Fruit fly (Drosophila melanogaster) whole organism, wandering third instar larva: Measurements from ENCODE around the gene CG3108.

Experiments used
- CG32264 ChIP-seq: fragments of 200-800 bp; sonication (Bioruptor generic); optimal IDR thresholded peaks from 2 replicates; lab custom pipeline; 2016; ENCODE audit warnings: missing biosample characterization, missing genetic modification characterization
- CG9705 ChIP-seq: fragments of 200-800 bp; sonication (Bioruptor generic); optimal IDR thresholded peaks from 2 replicates; lab custom pipeline; 2018; ENCODE audit warnings: missing biosample characterization, mild to moderate bottlenecking, missing genetic modification characterization
- CrebA ChIP-seq: fragments of 200-800 bp; sonication (Bioruptor generic); optimal IDR thresholded peaks from 2 replicates; lab custom pipeline; 2016; ENCODE audit warnings: missing biosample characterization, mild to moderate bottlenecking, missing genetic modification characterization, borderline replicate concordance
- Dfd ChIP-seq: fragments of >200 bp; optimal IDR thresholded peaks from 2 replicates; lab custom pipeline; 2017; ENCODE audit warnings: missing biosample characterization, missing genetic modification characterization
- Dif ChIP-seq: fragments of 200-275, 200-300 bp; sonication (Bioruptor generic); optimal IDR thresholded peaks from 2 replicates; lab custom pipeline; 2018; ENCODE audit warnings: missing biosample characterization, missing genetic modification characterization; ENCODE audit not compliant: partially characterized antibody
- GATAd ChIP-seq: sonication (Bioruptor generic); optimal IDR thresholded peaks from 2 replicates; lab custom pipeline; 2016; ENCODE audit warnings: missing biosample characterization, missing genetic modification characterization
- HLH106 ChIP-seq: fragments of 200-800 bp; optimal IDR thresholded peaks from 3 replicates; lab custom pipeline; 2019; ENCODE audit warnings: missing biosample characterization, mild to moderate bottlenecking, missing genetic modification characterization, moderate library complexity
- Hnf4 ChIP-seq: fragments of 200-800 bp; sonication (Bioruptor generic); optimal IDR thresholded peaks from 2 replicates; lab custom pipeline; 2016; ENCODE audit warnings: missing biosample characterization, mild to moderate bottlenecking, missing genetic modification characterization
- Hr78 ChIP-seq: fragments of >200 bp; optimal IDR thresholded peaks from 2 replicates; lab custom pipeline; 2017; ENCODE audit warnings: missing biosample characterization, missing genetic modification characterization
- Hr83 ChIP-seq: fragments of 200-300 bp; sonication (Bioruptor generic); optimal IDR thresholded peaks from 2 replicates; lab custom pipeline; 2016; ENCODE audit warnings: missing biosample characterization, mild to moderate bottlenecking, missing genetic modification characterization, moderate library complexity; ENCODE audit not compliant: poor library complexity, severe bottlenecking
- Jra ChIP-seq: sonication (Bioruptor generic); optimal IDR thresholded peaks from 2 replicates; lab custom pipeline; 2016; ENCODE audit warnings: missing biosample characterization, missing genetic modification characterization
- Mio ChIP-seq: sonication (Bioruptor generic); optimal IDR thresholded peaks from 2 replicates; lab custom pipeline; 2016; ENCODE audit warnings: missing biosample characterization, missing genetic modification characterization
- N ChIP-seq: fragments of >200 bp; optimal IDR thresholded peaks from 2 replicates; lab custom pipeline; 2018; ENCODE audit warnings: missing biosample characterization, missing external identifiers, missing genetic modification characterization
- OdsH ChIP-seq: fragments of 200-800 bp; sonication (Bioruptor generic); optimal IDR thresholded peaks from 2 replicates; lab custom pipeline; 2016; ENCODE audit warnings: missing biosample characterization, mild to moderate bottlenecking, missing genetic modification characterization
- Rel ChIP-seq, 2 experiments: fragments of 200-800 bp; sonication (Bioruptor generic) in 1 of 2; optimal IDR thresholded peaks; 2 replicates in 1 of 2; 3 replicates in 1 of 2; lab custom pipeline; 2016 to 2019; ENCODE audit warnings: mild to moderate bottlenecking in 2 of 2, missing biosample characterization in 2 of 2, missing genetic modification characterization in 2 of 2, moderate library complexity in 1 of 2
- Sp1 ChIP-seq: fragments of 200-800 bp; sonication (Bioruptor generic); optimal IDR thresholded peaks from 3 replicates; lab custom pipeline; 2019; ENCODE audit warnings: missing biosample characterization, mild to moderate bottlenecking, missing genetic modification characterization, moderate library complexity
- Vsx2 ChIP-seq: fragments of 200-300, 225-300 bp; sonication (Bioruptor generic); optimal IDR thresholded peaks from 2 replicates; lab custom pipeline; 2018; ENCODE audit warnings: missing biosample characterization, missing genetic modification characterization; ENCODE audit not compliant: partially characterized antibody
- br ChIP-seq: fragments of 200-800 bp; sonication (Bioruptor generic); optimal IDR thresholded peaks from 2 replicates; lab custom pipeline; 2016; ENCODE audit warnings: missing biosample characterization, missing genetic modification characterization
- brk ChIP-seq: fragments of 200-800 bp; sonication (Bioruptor generic); optimal IDR thresholded peaks from 2 replicates; lab custom pipeline; 2016; ENCODE audit warnings: missing biosample characterization, mild to moderate bottlenecking, missing genetic modification characterization
- dl ChIP-seq, 2 experiments: fragments of 175-275, 200-275 bp in 1 of 2; fragments of 200-275 bp in 1 of 2; sonication (Bioruptor generic); optimal IDR thresholded peaks; lab custom pipeline; 2018; ENCODE audit warnings: mild to moderate bottlenecking in 2 of 2, missing biosample characterization in 2 of 2, missing genetic modification characterization in 2 of 2, moderate library complexity in 2 of 2; ENCODE audit not compliant: partially characterized antibody in 2 of 2, insufficient read depth in 1 of 2
- dmrt93B ChIP-seq: fragments of 200-800 bp; sonication (Bioruptor generic); optimal IDR thresholded peaks from 2 replicates; lab custom pipeline; 2018; ENCODE audit warnings: missing biosample characterization, mild to moderate bottlenecking, missing genetic modification characterization
- dsf ChIP-seq: sonication (Bioruptor generic); optimal IDR thresholded peaks from 2 replicates; lab custom pipeline; 2016; ENCODE audit warnings: missing biosample characterization, missing genetic modification characterization, borderline replicate concordance
- ey ChIP-seq: fragments of 200-800 bp; sonication (Bioruptor generic); optimal IDR thresholded peaks from 2 replicates; lab custom pipeline; 2016; ENCODE audit warnings: missing biosample characterization, missing genetic modification characterization
- foxo ChIP-seq, 2 experiments: fragments of 200-800 bp; sonication (Bioruptor generic); optimal IDR thresholded peaks; 2 replicates in 1 of 2; 3 replicates in 1 of 2; lab custom pipeline; 2016 to 2017; ENCODE audit warnings: missing biosample characterization in 2 of 2, missing genetic modification characterization in 2 of 2
- fru ChIP-seq: fragments of 200-800 bp; sonication (Bioruptor generic); optimal IDR thresholded peaks from 3 replicates; lab custom pipeline; 2016; ENCODE audit warnings: missing biosample characterization, mild to moderate bottlenecking, missing genetic modification characterization
- h ChIP-seq: fragments of 200-800 bp; sonication (Bioruptor generic); optimal IDR thresholded peaks from 3 replicates; lab custom pipeline; 2016; ENCODE audit warnings: missing biosample characterization, mild to moderate bottlenecking, missing genetic modification characterization
- jim ChIP-seq: fragments of 175-275, 200-325 bp; sonication (Bioruptor generic); optimal IDR thresholded peaks from 2 replicates; lab custom pipeline; 2016; ENCODE audit warnings: missing biosample characterization, mild to moderate bottlenecking, missing genetic modification characterization
- lola ChIP-seq: fragments of >200 bp; optimal IDR thresholded peaks from 2 replicates; lab custom pipeline; 2017; ENCODE audit warnings: missing biosample characterization, missing genetic modification characterization
- pan ChIP-seq: fragments of >200 bp; optimal IDR thresholded peaks from 2 replicates; lab custom pipeline; 2017
- psq ChIP-seq: fragments of 200-800 bp; sonication (Bioruptor generic); optimal IDR thresholded peaks from 3 replicates; lab custom pipeline; 2017; ENCODE audit warnings: missing biosample characterization, mild to moderate bottlenecking, missing genetic modification characterization, moderate library complexity
- rgr ChIP-seq: fragments of 200-800 bp; sonication (Bioruptor generic); optimal IDR thresholded peaks from 3 replicates; lab custom pipeline; 2016; ENCODE audit warnings: missing biosample characterization, mild to moderate bottlenecking, missing genetic modification characterization
- sage ChIP-seq: fragments of 200-800 bp; sonication (Bioruptor generic); optimal IDR thresholded peaks from 2 replicates; lab custom pipeline; 2016; ENCODE audit warnings: missing biosample characterization, mild to moderate bottlenecking, missing genetic modification characterization
- sv ChIP-seq: fragments of 200-800 bp; sonication (Bioruptor generic); optimal IDR thresholded peaks from 3 replicates; lab custom pipeline; 2016; ENCODE audit warnings: missing biosample characterization, missing genetic modification characterization
- tai ChIP-seq: sonication (Bioruptor generic); optimal IDR thresholded peaks from 2 replicates; lab custom pipeline; 2016; ENCODE audit warnings: missing biosample characterization, missing genetic modification characterization
- usp ChIP-seq: fragments of >200 bp; optimal IDR thresholded peaks from 2 replicates; lab custom pipeline; 2017; ENCODE audit warnings: missing biosample characterization, missing genetic modification characterization
- woc ChIP-seq: sonication (Bioruptor generic); optimal IDR thresholded peaks from 2 replicates; lab custom pipeline; 2016; ENCODE audit warnings: missing biosample characterization, mild to moderate bottlenecking, missing genetic modification characterization

CG3108 gene

dm6 chrX:5744992-5745732, 36.3 kb downstream of the CG3108 start:
- TF ChIP-seq fru (GFP tag; lab: Kevin White, UChicago) (peak; percentile 8), foxo (GFP tag; optimal IDR thresholded peaks at IDR 0.05; lab: Kevin White, UChicago) (peak in 1 of 2 experiments; percentile 39), h (GFP tag; lab: Kevin White, UChicago) (peak; percentile 23), rgr (GFP tag; lab: Kevin White, UChicago) (peak; percentile 13), br (GFP tag; lab: Kevin White, UChicago) (peak; percentile 44), Hr83 (GFP tag; lab: Kevin White, UChicago) (peak; percentile 29), ey (GFP tag; lab: Kevin White, UChicago) (peak; percentile 13), woc (GFP tag; lab: Kevin White, UChicago) (peak; percentile 74), sage (GFP tag; lab: Kevin White, UChicago) (no peak), Vsx2 (GFP tag; lab: Kevin White, UChicago) (no peak), Hnf4 (GFP tag; lab: Kevin White, UChicago) (no peak)

dm6 chrX:5744277-5744846, 37.1 kb downstream of the CG3108 start:
- TF ChIP-seq usp = no peak
- TF ChIP-seq psq = peak; percentile 28

- no peak for TF ChIP-seq lola
- TF ChIP-seq Dfd (GFP tag; lab: Kevin White, UChicago) = peak; percentile 88
- TF ChIP-seq ey (GFP tag; lab: Kevin White, UChicago) = no peak
- no peak for TF ChIP-seq Dif
- no peak for TF ChIP-seq brk
Observed at dm6 chrX:5741625-5742024, 39.8 kb downstream of the CG3108 start.

dm6 chrX:5737676-5738220, 43.7 kb downstream of the CG3108 start, which contains the start of gene Snx27:
Snx27 (minus strand) TSS chrX:5738031.
- TF ChIP-seq tai (GFP tag; lab: Kevin White, UChicago) (no peak), HLH106 (tag; lab: Kevin White, UChicago) (no peak), CrebA (GFP tag; lab: Kevin White, UChicago) (no peak), Hnf4 (GFP tag; lab: Kevin White, UChicago) (peak; percentile 81), lola (no peak), N (GFP tag; lab: Kevin White, UChicago) (no peak), Vsx2 (GFP tag; lab: Kevin White, UChicago) (no peak), GATAd (GFP tag; lab: Kevin White, UChicago) (no peak), Dif (no peak), dl (GFP tag; optimal IDR thresholded peaks at IDR 0.05; lab: Kevin White, UChicago; ENCODE audit: insufficient read depth in 1 of 2, partially characterized antibody in 2 of 2) (peak in 1 of 2 experiments; percentile 17), pan (no peak), woc (GFP tag; lab: Kevin White, UChicago) (peak; percentile 35), OdsH (GFP tag; lab: Kevin White, UChicago) (no peak), ey (GFP tag; lab: Kevin White, UChicago) (peak; percentile 32), h (GFP tag; lab: Kevin White, UChicago) (peak; percentile 52), dmrt93B (GFP tag; lab: Kevin White, UChicago) (no peak), Hr78 (no peak), fru (GFP tag; lab: Kevin White, UChicago) (peak; percentile 85), Jra (GFP tag; lab: Kevin White, UChicago) (peak; percentile 62), brk (peak; percentile 78), Mio (GFP tag; lab: Kevin White, UChicago) (peak; percentile 38), Hr83 (GFP tag; lab: Kevin White, UChicago) (peak; percentile 89), sv (GFP tag; lab: Kevin White, UChicago) (peak; percentile 10), jim (GFP tag; lab: Kevin White, UChicago) (no peak), br (GFP tag; lab: Kevin White, UChicago) (peak; percentile 43), CG9705 (GFP tag; lab: Kevin White, UChicago) (no peak), usp (no peak), CG32264 (GFP tag; lab: Kevin White, UChicago) (no peak), rgr (GFP tag; lab: Kevin White, UChicago) (peak; percentile 28), Sp1 (peak; percentile 29), foxo (GFP tag; optimal IDR thresholded peaks at IDR 0.05; lab: Kevin White, UChicago) (peak in 1 of 2 experiments; percentile 35), Rel (GFP tag; optimal IDR thresholded peaks at IDR 0.05; lab: Kevin White, UChicago) (no peak), Rel (tag; optimal IDR thresholded peaks at IDR 0.05; lab: Kevin White, UChicago) (peak; percentile 21), psq (no peak), Dfd (GFP tag; lab: Kevin White, UChicago) (no peak), dsf (GFP tag; lab: Kevin White, UChicago) (peak; percentile 7)
